Fruit fly (Drosophila melanogaster) whole organism, prepupa: ENCODE data around the gene CG13605.

Experiments
- Blimp-1 ChIP-seq: fragments of 200-800 bp; sonication (Bioruptor generic); optimal IDR thresholded peaks from 3 replicates; lab custom pipeline; 2017; ENCODE audit warnings: missing biosample characterization, missing genetic modification characterization, mild to moderate bottlenecking, moderate library complexity, missing genetic modification reagents
- CG10669 ChIP-seq: fragments of 200-800 bp; sonication (Bioruptor generic); optimal IDR thresholded peaks from 3 replicates; lab custom pipeline; 2018; ENCODE audit warnings: missing biosample characterization, mild to moderate bottlenecking, missing genetic modification characterization, moderate library complexity
- CG11294 ChIP-seq: fragments of 200-800 bp; sonication (Bioruptor generic); IDR thresholded peaks from 2 replicates; pipeline ENCODE4 v1.3.6; 2022; ENCODE audit warnings: missing biosample characterization, missing genetic modification characterization
- CG11762 ChIP-seq: fragments of 200-800 bp; sonication (Bioruptor generic); optimal IDR thresholded peaks from 3 replicates; lab custom pipeline; 2016; ENCODE audit warnings: missing biosample characterization, missing genetic modification characterization; ENCODE audit not compliant: insufficient read depth
- CG15336 ChIP-seq: fragments of 200-800 bp; sonication (Bioruptor generic); IDR thresholded peaks from 2 replicates; pipeline ENCODE4 v1.3.6; 2022; ENCODE audit warnings: missing biosample characterization, missing genetic modification characterization
- CG32006 ChIP-seq: fragments of 200-800 bp; sonication (Bioruptor generic); optimal IDR thresholded peaks from 3 replicates; lab custom pipeline; 2017; ENCODE audit warnings: missing biosample characterization, mild to moderate bottlenecking, missing genetic modification characterization
- CG3919 ChIP-seq: fragments of 200-800 bp; sonication (Bioruptor generic); optimal IDR thresholded peaks from 3 replicates; lab custom pipeline; 2016; ENCODE audit warnings: missing biosample characterization, missing genetic modification characterization
- CG4318 ChIP-seq: fragments of 200-800 bp; sonication (Bioruptor generic); optimal IDR thresholded peaks from 3 replicates; lab custom pipeline; 2017; ENCODE audit warnings: missing biosample characterization, mild to moderate bottlenecking, missing genetic modification characterization
- CG6163 ChIP-seq: fragments of 200-800 bp; sonication (Bioruptor generic); IDR thresholded peaks from 3 replicates; pipeline ENCODE4 v1.3.6; 2022; ENCODE audit warnings: missing biosample characterization, missing genetic modification characterization
- CG6276 ChIP-seq: fragments of 200-800 bp; sonication (Bioruptor generic); optimal IDR thresholded peaks from 2 replicates; lab custom pipeline; 2017; ENCODE audit warnings: missing biosample characterization, mild to moderate bottlenecking, missing genetic modification characterization
- CG6792 ChIP-seq: fragments of 200-800 bp; sonication (Bioruptor generic); optimal IDR thresholded peaks from 3 replicates; lab custom pipeline; 2016; ENCODE audit warnings: missing biosample characterization, missing genetic modification characterization
- CG6808 ChIP-seq: fragments of 200-800 bp; sonication (Bioruptor generic); optimal IDR thresholded peaks from 3 replicates; lab custom pipeline; 2017; ENCODE audit warnings: missing biosample characterization, missing genetic modification characterization, mild to moderate bottlenecking, moderate library complexity, missing genetic modification reagents
- CG6854 ChIP-seq: fragments of 200-800 bp; sonication (Bioruptor generic); optimal IDR thresholded peaks from 2 replicates; lab custom pipeline; 2017; ENCODE audit warnings: missing biosample characterization, mild to moderate bottlenecking, missing genetic modification characterization
- CG8119 ChIP-seq: fragments of 200-800 bp; sonication (Bioruptor generic); IDR thresholded peaks from 3 replicates; pipeline ENCODE4 v1.3.6; 2022; ENCODE audit warnings: missing biosample characterization, missing genetic modification characterization
- CG8319 ChIP-seq: fragments of 200-800 bp; sonication (Bioruptor generic); optimal IDR thresholded peaks from 3 replicates; lab custom pipeline; 2016; ENCODE audit warnings: missing biosample characterization, missing genetic modification characterization
- CG8632 ChIP-seq: fragments of 200-800 bp; sonication (Bioruptor generic); optimal IDR thresholded peaks from 3 replicates; lab custom pipeline; 2016; ENCODE audit warnings: missing biosample characterization, missing genetic modification characterization
- CG9139 ChIP-seq: fragments of 200-800 bp; sonication (Bioruptor generic); optimal IDR thresholded peaks from 3 replicates; lab custom pipeline; 2017; ENCODE audit warnings: missing biosample characterization, mild to moderate bottlenecking, missing genetic modification characterization
- Eip75B ChIP-seq: fragments of 200-800 bp; sonication (Bioruptor generic); optimal IDR thresholded peaks from 3 replicates; lab custom pipeline; 2016; ENCODE audit warnings: missing biosample characterization, missing genetic modification characterization
- Eip78C ChIP-seq: fragments of 200-800 bp; sonication (Bioruptor generic); peaks from one replicate; lab custom pipeline; 2016; ENCODE audit warnings: missing biosample characterization, missing genetic modification characterization
- Eip93F ChIP-seq: fragments of 200-800 bp; sonication (Bioruptor generic); optimal IDR thresholded peaks from 2 replicates; lab custom pipeline; 2016; ENCODE audit warnings: missing biosample characterization, mild to moderate bottlenecking, missing genetic modification characterization
- Ets21C ChIP-seq: fragments of 200-800 bp; sonication (Bioruptor generic); optimal IDR thresholded peaks from 3 replicates; lab custom pipeline; 2016; ENCODE audit warnings: missing biosample characterization, missing genetic modification characterization
- Ets96B ChIP-seq: fragments of 200-800 bp; optimal IDR thresholded peaks from 2 replicates; lab custom pipeline; 2019; ENCODE audit warnings: missing biosample characterization, mild to moderate bottlenecking, missing genetic modification characterization, moderate library complexity
- Hr38 ChIP-seq: sonication (Bioruptor generic); optimal IDR thresholded peaks from 2 replicates; lab custom pipeline; 2016; ENCODE audit warnings: missing biosample characterization, missing genetic modification characterization
- Hr39 ChIP-seq: fragments of 200-800 bp; sonication (Bioruptor generic); optimal IDR thresholded peaks from 2 replicates; lab custom pipeline; 2016; ENCODE audit warnings: missing biosample characterization, missing genetic modification characterization
- Hr4 ChIP-seq: fragments of 200-800 bp; sonication (Bioruptor generic); optimal IDR thresholded peaks from 3 replicates; lab custom pipeline; 2016; ENCODE audit warnings: missing biosample characterization, missing genetic modification characterization
- Lpt ChIP-seq: fragments of 200-800 bp; sonication (Bioruptor generic); optimal IDR thresholded peaks from 3 replicates; lab custom pipeline; 2016; ENCODE audit warnings: missing biosample characterization, missing genetic modification characterization
- Met ChIP-seq: fragments of 200-800 bp; sonication (Bioruptor generic); optimal IDR thresholded peaks from 3 replicates; lab custom pipeline; 2016; ENCODE audit warnings: missing biosample characterization, missing genetic modification characterization
- OdsH ChIP-seq: fragments of 200-800 bp; sonication (Bioruptor generic); optimal IDR thresholded peaks from 3 replicates; lab custom pipeline; 2016; ENCODE audit warnings: missing biosample characterization, missing genetic modification characterization
- Smox ChIP-seq: fragments of 200-800 bp; sonication (Bioruptor generic); optimal IDR thresholded peaks from 3 replicates; lab custom pipeline; 2016; ENCODE audit warnings: missing biosample characterization, missing genetic modification characterization
- Sox102F ChIP-seq: fragments of 200-800 bp; sonication (Bioruptor generic); optimal IDR thresholded peaks from 2 replicates; lab custom pipeline; 2016; ENCODE audit warnings: missing biosample characterization, mild to moderate bottlenecking, missing genetic modification characterization
- Sox15 ChIP-seq: fragments of 200-800 bp; sonication (Bioruptor generic); optimal IDR thresholded peaks from 3 replicates; lab custom pipeline; 2016; ENCODE audit warnings: missing biosample characterization, missing genetic modification characterization
- achi ChIP-seq: fragments of 200-800 bp; sonication (Bioruptor generic); optimal IDR thresholded peaks from 3 replicates; lab custom pipeline; 2016; ENCODE audit warnings: missing biosample characterization, missing genetic modification characterization
- acj6 ChIP-seq: fragments of 200-800 bp; sonication (Bioruptor generic); optimal IDR thresholded peaks from 3 replicates; lab custom pipeline; 2016; ENCODE audit warnings: missing biosample characterization, missing genetic modification characterization
- dac ChIP-seq: fragments of 200-800 bp; sonication (Bioruptor generic); optimal IDR thresholded peaks from 2 replicates; lab custom pipeline; 2017; ENCODE audit warnings: missing biosample characterization, mild to moderate bottlenecking, missing genetic modification characterization
- dsx ChIP-seq: fragments of 200-800 bp; optimal IDR thresholded peaks from 3 replicates; lab custom pipeline; 2019; ENCODE audit warnings: missing biosample characterization, mild to moderate bottlenecking, missing genetic modification characterization, moderate library complexity; ENCODE audit not compliant: poor library complexity, severe bottlenecking
- eg ChIP-seq: fragments of 200-800 bp; sonication (Bioruptor generic); IDR thresholded peaks from 3 replicates; pipeline ENCODE4 v1.3.6; 2022; ENCODE audit warnings: missing biosample characterization, missing genetic modification characterization
- esn ChIP-seq: fragments of 200-800 bp; sonication (Bioruptor generic); optimal IDR thresholded peaks from 2 replicates; lab custom pipeline; 2016; ENCODE audit warnings: missing biosample characterization, mild to moderate bottlenecking, missing genetic modification characterization, moderate library complexity
- fd59A ChIP-seq: fragments of 200-800 bp; sonication (Bioruptor generic); optimal IDR thresholded peaks from 2 replicates; lab custom pipeline; 2017; ENCODE audit warnings: missing biosample characterization, mild to moderate bottlenecking, missing genetic modification characterization, missing genetic modification reagents
- fkh ChIP-seq: fragments of 200-800 bp; sonication (Bioruptor generic); optimal IDR thresholded peaks from 3 replicates; lab custom pipeline; 2017; ENCODE audit warnings: missing biosample characterization, mild to moderate bottlenecking, missing genetic modification characterization, moderate library complexity
- lz ChIP-seq: fragments of 200-800 bp; sonication (Bioruptor generic); optimal IDR thresholded peaks from 3 replicates; lab custom pipeline; 2016; ENCODE audit warnings: missing biosample characterization, missing genetic modification characterization
- net ChIP-seq: fragments of 200-800 bp; sonication (Bioruptor generic); optimal IDR thresholded peaks from 3 replicates; lab custom pipeline; 2016; ENCODE audit warnings: missing biosample characterization, missing genetic modification characterization
- pdm3 ChIP-seq: fragments of 200-800 bp; sonication (Bioruptor generic); optimal IDR thresholded peaks from 3 replicates; lab custom pipeline; 2016; ENCODE audit warnings: missing biosample characterization, missing genetic modification characterization
- ss ChIP-seq, 2 experiments: fragments of 200-800 bp; sonication (Bioruptor generic); optimal IDR thresholded peaks; 2 replicates in 1 of 2; 3 replicates in 1 of 2; lab custom pipeline; 2017 to 2018; ENCODE audit warnings: mild to moderate bottlenecking in 2 of 2, missing biosample characterization in 2 of 2, missing genetic modification characterization in 2 of 2, moderate library complexity in 1 of 2
- svp ChIP-seq: fragments of 200-800 bp; sonication (Bioruptor generic); peaks from one replicate; lab custom pipeline; 2016; ENCODE audit warnings: missing biosample characterization, missing genetic modification characterization
- vri ChIP-seq: fragments of 200-800 bp; sonication (Bioruptor generic); optimal IDR thresholded peaks from 3 replicates; lab custom pipeline; 2016; ENCODE audit warnings: missing biosample characterization, mild to moderate bottlenecking, missing genetic modification characterization

Gene CG13605

DNA sequence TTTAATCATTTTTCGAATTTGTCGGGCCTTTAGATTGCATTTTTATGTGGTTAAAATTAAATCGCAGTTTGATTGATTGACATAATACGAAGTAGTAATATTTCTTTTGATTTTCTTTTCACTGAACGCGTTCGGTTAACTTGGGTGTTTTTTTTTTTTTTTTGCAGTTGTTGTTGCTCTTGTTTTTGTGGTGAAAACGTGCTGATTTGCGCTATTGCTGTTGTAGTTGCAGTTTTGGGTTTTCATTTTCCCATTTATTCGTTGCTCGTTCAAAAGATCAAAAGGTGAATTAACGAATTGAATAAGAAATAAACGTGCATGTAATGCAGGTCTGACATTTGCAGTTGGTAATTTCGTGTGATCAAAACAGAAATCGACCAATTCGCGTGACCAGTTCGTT lies 10.8 kb downstream of the CG13605 start:
- TF ChIP-seq vri (no peak), Eip75B (GFP tag; lab: Kevin White, UChicago) (no peak), Hr38 (GFP tag; lab: Kevin White, UChicago) (no peak), Lpt (GFP tag; lab: Kevin White, UChicago) (no peak), Hr4 (GFP tag; lab: Kevin White, UChicago) (no peak), Sox15 (GFP tag; lab: Kevin White, UChicago) (no peak), CG10669 (GFP tag; lab: Kevin White, UChicago) (no peak), lz (GFP tag; lab: Kevin White, UChicago) (no peak), CG11762 (no peak), Ets21C (GFP tag; lab: Kevin White, UChicago) (no peak), CG6276 (GFP tag; lab: Kevin White, UChicago) (no peak), svp (GFP tag; lab: Kevin White, UChicago) (no peak), Sox102F (GFP tag; lab: Kevin White, UChicago) (no peak), CG11294 (GFP tag; lab: Robert Waterston, UW) (no peak), Met (GFP tag; lab: Kevin White, UChicago) (no peak), CG6163 (GFP tag; lab: Robert Waterston, UW) (no peak), acj6 (GFP tag; lab: Kevin White, UChicago) (no peak)

DNA sequence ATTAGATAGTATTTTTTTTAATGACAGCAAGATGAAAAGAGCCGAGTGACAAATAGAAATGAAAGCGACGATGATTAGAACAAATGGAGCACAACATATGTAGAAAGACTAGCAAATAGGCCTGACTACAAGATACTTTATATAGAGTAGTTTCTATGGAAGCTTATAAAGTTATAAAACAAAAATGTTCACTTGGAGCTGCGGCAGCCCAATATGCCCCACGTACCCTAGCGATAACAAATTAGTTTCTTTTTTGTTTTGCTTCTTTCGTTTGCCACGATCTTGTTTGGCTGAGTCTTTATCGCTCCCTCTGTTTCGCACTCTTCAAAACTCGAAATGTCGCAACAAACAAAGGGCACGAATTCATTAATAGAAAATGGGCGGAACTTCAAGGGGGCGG lies 11.5 kb downstream of the CG13605 start:
- TF ChIP-seq CG6808 (GFP tag; lab: Kevin White, UChicago) (no peak), pdm3 (GFP tag; lab: Kevin White, UChicago) (peak; percentile 5), eg (GFP tag; lab: Robert Waterston, UW) (0 out of 3 replicates have a peak, but pooled peaks have one; percentile 15), Eip78C (GFP tag; lab: Kevin White, UChicago) (no peak), Hr39 (no peak), CG8119 (GFP tag; lab: Robert Waterston, UW) (0 out of 3 replicates have a peak, but pooled peaks have one; percentile 17), Smox (GFP tag; lab: Kevin White, UChicago) (no peak), CG15336 (no peak), Sox15 (GFP tag; lab: Kevin White, UChicago) (no peak), Hr4 (GFP tag; lab: Kevin White, UChicago) (peak; percentile 26), lz (GFP tag; lab: Kevin White, UChicago) (no peak), CG32006 (peak; percentile 17), CG10669 (GFP tag; lab: Kevin White, UChicago) (no peak)

DNA sequence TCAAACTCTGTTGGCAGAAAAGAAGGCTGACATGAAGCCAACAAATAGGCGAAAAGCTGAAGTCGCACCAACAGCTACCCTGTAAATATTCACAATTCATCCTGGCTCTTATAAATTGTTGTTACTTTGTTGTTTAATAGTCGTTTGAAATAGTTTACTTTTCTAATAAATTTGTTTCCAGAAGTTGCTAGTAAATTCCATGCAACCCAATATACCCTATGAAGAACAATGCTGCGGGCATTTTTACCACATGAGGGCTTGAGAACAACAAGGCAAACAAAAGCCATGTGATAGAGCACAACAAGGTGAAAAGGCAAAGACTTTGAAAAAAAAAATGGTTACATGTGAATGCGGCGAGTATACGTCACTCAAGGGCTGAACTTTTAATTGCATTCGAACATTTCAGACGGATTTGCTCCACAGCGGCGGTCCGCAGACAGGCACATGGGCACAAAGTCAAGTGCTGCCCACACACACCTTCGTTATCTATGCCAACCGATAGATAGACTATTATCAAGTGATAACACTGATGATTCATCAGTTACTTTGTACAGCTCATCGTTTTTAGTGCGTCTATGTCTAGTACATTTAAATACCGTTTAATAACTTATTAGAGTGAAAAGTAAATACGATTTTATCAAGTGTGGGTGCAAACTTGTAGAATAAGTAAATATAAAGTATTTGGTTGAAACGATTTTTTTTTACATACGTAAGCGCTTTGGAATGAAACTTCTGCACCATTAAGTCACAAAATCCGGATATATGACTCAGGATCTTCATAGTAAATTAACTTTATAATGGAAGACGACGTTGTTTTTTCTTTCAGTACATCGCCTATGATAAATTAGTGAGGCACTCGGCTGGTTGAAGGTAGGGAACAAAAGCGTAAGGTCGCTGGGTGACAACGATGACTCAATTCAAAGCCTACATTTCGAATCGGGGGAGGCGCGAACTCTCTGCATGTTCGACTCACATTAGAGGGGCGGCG lies 12.9 kb downstream of the CG13605 start:
- TF ChIP-seq Lpt (GFP tag; lab: Kevin White, UChicago) (peak; percentile 67), dac (peak; percentile 25), CG6792 (GFP tag; lab: Kevin White, UChicago) (peak; percentile 41), CG8319 (peak; percentile 42), Blimp-1 (GFP tag; lab: Kevin White, UChicago) (peak; percentile 4), CG9139 (no peak), Ets21C (GFP tag; lab: Kevin White, UChicago) (peak; percentile 60), Sox15 (GFP tag; lab: Kevin White, UChicago) (peak; percentile 32), eg (GFP tag; lab: Robert Waterston, UW) (peak; percentile 72), pdm3 (GFP tag; lab: Kevin White, UChicago) (peak; percentile 76), Eip93F (GFP tag; lab: Kevin White, UChicago) (no peak), Ets96B (tag; lab: Kevin White, UChicago) (peak; percentile 65), fkh (GFP tag; lab: Kevin White, UChicago) (peak; percentile 17), CG6854 (no peak), achi (GFP tag; lab: Kevin White, UChicago) (peak; percentile 74), dsx (GFP tag; lab: Kevin White, UChicago) (peak; percentile 25), CG8632 (peak; percentile 39), svp (GFP tag; lab: Kevin White, UChicago) (peak; percentile 86), fd59A (peak; percentile 17), net (GFP tag; lab: Kevin White, UChicago) (peak; percentile 68), acj6 (GFP tag; lab: Kevin White, UChicago) (peak; percentile 75), ss (GFP tag; optimal IDR thresholded peaks at IDR 0.05; lab: Kevin White, UChicago) (peak in 1 of 2 experiments; percentile 21), CG3919 (GFP tag; lab: Kevin White, UChicago) (peak; percentile 72), CG4318 (GFP tag; lab: Kevin White, UChicago) (peak; percentile 36), OdsH (peak; percentile 71), esn (GFP tag; lab: Kevin White, UChicago) (peak; percentile 76)
